Worm (Caenorhabditis elegans): ENCODE results near the gene set-4.

ce11 chrII:6339948-6340347 is 8.8 kb upstream of the set-4 start, which contains the start of gene C32D5.7:
- no peak for TF ChIP-seq nhr-237 (tag; optimal IDR thresholded peaks at IDR 0.05)
- TF ChIP-seq bed-3 (GFP tag; optimal IDR thresholded peaks at IDR 0.05), result no peak
- no peak for TF ChIP-seq unc-39 (tag; optimal IDR thresholded peaks at IDR 0.05)
- no peak for TF ChIP-seq ceh-43 (GFP tag; optimal IDR thresholded peaks at IDR 0.05)
